Fruit fly (Drosophila melanogaster): ENCODE data around the gene Dref.

DNA sequence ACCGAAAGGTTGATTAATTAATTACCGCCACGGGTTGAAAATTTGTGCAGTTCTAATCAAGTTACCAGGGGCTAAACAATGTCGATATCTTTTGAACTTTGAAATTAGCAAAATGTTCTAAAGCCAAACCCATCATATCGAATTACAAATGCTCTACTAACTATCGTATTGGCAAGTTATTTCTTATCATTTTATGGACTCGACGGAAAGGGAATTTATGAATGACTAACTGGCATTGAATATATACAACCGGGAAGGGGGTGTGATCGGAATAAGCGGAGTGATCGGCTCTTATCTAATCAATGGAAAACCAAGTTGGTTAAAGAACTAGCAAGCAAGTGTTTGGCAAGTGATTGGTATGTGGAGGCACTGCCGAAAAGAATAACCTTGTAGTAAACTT, 23.5 kb downstream of the Dref start:
- TF ChIP-seq CTCF (optimal IDR thresholded peaks at IDR 0.05) (no peak), CG8478 (optimal IDR thresholded peaks at IDR 0.05) (no peak)

All from S2 (cell line).